Worm (Caenorhabditis elegans) whole organism, L4 larva: Measurements from ENCODE around the gene C31E10.6.

Experiments used
- D1046.2 ChIP-seq: fragments of 200-800 bp; sonication (Bioruptor generic); IDR thresholded peaks from 2 replicates; pipeline ENCODE4 v1.3.6; 2022; ENCODE audit warnings: missing genetic modification characterization, missing compliant biosample characterization
- F44E2.7 ChIP-seq: fragments of 200-800 bp; sonication (Bioruptor generic); IDR thresholded peaks from 2 replicates; pipeline ENCODE4 v2.1.2; 2022; ENCODE audit warnings: missing genetic modification characterization, missing compliant biosample characterization
- F49E8.2 ChIP-seq: sonication (generic microtip); optimal IDR thresholded peaks from 2 replicates; lab custom pipeline; 2016; ENCODE audit warnings: missing compliant biosample characterization, mild to moderate bottlenecking, missing genetic modification characterization, borderline replicate concordance
- Y105C5A.15 ChIP-seq: fragments of 200-800 bp; sonication (Bioruptor generic); IDR thresholded peaks from 2 replicates; pipeline ENCODE4 v1.3.6; 2022; ENCODE audit warnings: missing genetic modification characterization, missing compliant biosample characterization
- Y48G9A.11 ChIP-seq: fragments of 200-800 bp; sonication (Bioruptor generic); IDR thresholded peaks from 2 replicates; pipeline ENCODE4 v1.3.6; 2022; ENCODE audit warnings: missing genetic modification reagents, missing genetic modification characterization, missing compliant biosample characterization
- Y5F2A.4 ChIP-seq: fragments of 200-800 bp; sonication (Bioruptor generic); optimal IDR thresholded peaks from 2 replicates; lab custom pipeline; 2018; ENCODE audit warnings: mild to moderate bottlenecking, missing genetic modification characterization, missing compliant biosample characterization
- Y75B8A.6 ChIP-seq: fragments of 200-800 bp; sonication (Bioruptor generic); IDR thresholded peaks from 2 replicates; pipeline ENCODE4 v1.3.6; 2022; ENCODE audit warnings: missing genetic modification reagents, missing genetic modification characterization, missing compliant biosample characterization
- ZK337.2 ChIP-seq: fragments of 200-800 bp; sonication (Bioruptor generic); IDR thresholded peaks from 2 replicates; pipeline ENCODE4 v1.3.6; 2022; ENCODE audit warnings: missing genetic modification reagents, missing genetic modification characterization, missing compliant biosample characterization
- aha-1 ChIP-seq: fragments of 150-350 bp; peaks from one replicate; lab custom pipeline; 2014; ENCODE audit warnings: missing biosample characterization, missing genetic modification characterization
- ama-1 ChIP-seq: fragments of 150-350 bp; optimal IDR thresholded peaks from 2 replicates; lab custom pipeline; 2014; ENCODE audit warnings: inconsistent platforms, mixed read lengths
- ceh-44 ChIP-seq: fragments of 200-800 bp; sonication (Bioruptor generic); IDR thresholded peaks from 2 replicates; pipeline ENCODE4 v1.3.6; 2022; ENCODE audit warnings: missing genetic modification reagents, missing genetic modification characterization, missing compliant biosample characterization
- ceh-62 ChIP-seq: sonication (generic microtip); optimal IDR thresholded peaks from 2 replicates; lab custom pipeline; 2017; ENCODE audit warnings: missing biosample characterization, missing genetic modification characterization
- ceh-82 ChIP-seq: sonication (generic microtip); optimal IDR thresholded peaks from 2 replicates; lab custom pipeline; 2017; ENCODE audit warnings: missing biosample characterization, missing genetic modification characterization
- ces-1 ChIP-seq: fragments of 150-350 bp; sonication (generic microtip); optimal IDR thresholded peaks from 4 replicates; lab custom pipeline; 2014; ENCODE audit warnings: missing biosample characterization, missing genetic modification reagents, missing genetic modification characterization
- cey-2 ChIP-seq: sonication (generic microtip); optimal IDR thresholded peaks from 3 replicates; lab custom pipeline; 2017; ENCODE audit warnings: missing genetic modification characterization, mild to moderate bottlenecking, missing compliant biosample characterization, antibody characterized with exemption, borderline replicate concordance; ENCODE audit not compliant: insufficient read depth
- daf-16 ChIP-seq, 3 experiments: sonication (generic microtip); optimal IDR thresholded peaks; 2 replicates each; lab custom pipeline; 2016 to 2017; ENCODE audit warnings: missing genetic modification characterization in 3 of 3, missing genetic modification reagents in 3 of 3, mild to moderate bottlenecking in 2 of 3, missing compliant biosample characterization in 2 of 3, missing biosample characterization in 1 of 3, moderate library complexity in 1 of 3
- daf-8 ChIP-seq: fragments of 200-800 bp; sonication (Bioruptor generic); IDR thresholded peaks from 2 replicates; pipeline ENCODE4 v1.3.6; 2022; ENCODE audit warnings: missing genetic modification characterization, missing compliant biosample characterization
- dmd-6 ChIP-seq: fragments of 200-800 bp; sonication (Bioruptor generic); IDR thresholded peaks from 2 replicates; pipeline ENCODE4 v1.3.6; 2022; ENCODE audit warnings: missing genetic modification reagents, missing genetic modification characterization, missing compliant biosample characterization
- dmd-8 ChIP-seq: fragments of 200-800 bp; sonication (Bioruptor generic); IDR thresholded peaks from 2 replicates; pipeline ENCODE4 v1.3.6; 2022; ENCODE audit warnings: missing genetic modification characterization, missing compliant biosample characterization
- dmd-9 ChIP-seq: fragments of 200-800 bp; sonication (Bioruptor generic); IDR thresholded peaks from 2 replicates; pipeline ENCODE4 v1.3.6; 2022; ENCODE audit warnings: missing genetic modification reagents, missing genetic modification characterization, missing compliant biosample characterization
- egl-27 ChIP-seq: sonication (generic microtip); optimal IDR thresholded peaks from 3 replicates; lab custom pipeline; 2017; ENCODE audit warnings: missing biosample characterization, missing genetic modification reagents, missing genetic modification characterization
- egl-43 ChIP-seq: fragments of 200-800 bp; sonication (Bioruptor generic); IDR thresholded peaks from 2 replicates; pipeline ENCODE4 v1.3.6; 2022; ENCODE audit warnings: missing genetic modification reagents, missing genetic modification characterization, missing compliant biosample characterization
- fos-1 ChIP-seq: fragments of 150-350 bp; optimal IDR thresholded peaks from 2 replicates; lab custom pipeline; 2014; ENCODE audit warnings: missing biosample characterization, missing genetic modification characterization
- hif-1 ChIP-seq, 2 experiments: sonication (generic microtip); optimal IDR thresholded peaks; 2 replicates each; lab custom pipeline; 2016 to 2017; ENCODE audit warnings: missing compliant biosample characterization in 2 of 2, missing genetic modification characterization in 2 of 2, missing genetic modification reagents in 2 of 2, missing genotype in 2 of 2, mild to moderate bottlenecking in 1 of 2
- hlh-11 ChIP-seq: fragments of 200-800 bp; sonication (Bioruptor generic); optimal IDR thresholded peaks from 2 replicates; lab custom pipeline; 2018; ENCODE audit warnings: mild to moderate bottlenecking, missing genetic modification characterization, missing compliant biosample characterization
- hlh-30 ChIP-seq: sonication (generic microtip); optimal IDR thresholded peaks from 2 replicates; lab custom pipeline; 2017; ENCODE audit warnings: antibody characterized with exemption, mild to moderate bottlenecking, missing genetic modification characterization, missing compliant biosample characterization; ENCODE audit not compliant: insufficient read depth
- lin-15B ChIP-seq: fragments of 150-350 bp; sonication (generic microtip); optimal IDR thresholded peaks from 3 replicates; lab custom pipeline; 2014; ENCODE audit warnings: missing biosample characterization, missing genetic modification characterization
- lin-39 ChIP-seq: fragments of 150-350 bp; optimal IDR thresholded peaks from 2 replicates; lab custom pipeline; 2014; ENCODE audit warnings: missing biosample characterization, missing genetic modification reagents, missing genetic modification characterization
- lir-3 ChIP-seq: sonication (generic microtip); optimal IDR thresholded peaks from 2 replicates; lab custom pipeline; 2016; ENCODE audit warnings: mild to moderate bottlenecking, missing genetic modification characterization, missing compliant biosample characterization
- lsy-2 ChIP-seq, 2 experiments: fragments of 150-350 bp in 1 of 2; sonication (generic microtip) in 1 of 2; optimal IDR thresholded peaks; 2 replicates each; lab custom pipeline; 2014 to 2017; ENCODE audit warnings: missing biosample characterization in 2 of 2, missing genetic modification characterization in 2 of 2
- mes-2 ChIP-seq: sonication (generic microtip); optimal IDR thresholded peaks from 2 replicates; lab custom pipeline; 2016; ENCODE audit warnings: missing genotype, mild to moderate bottlenecking, missing genetic modification characterization, missing compliant biosample characterization; ENCODE audit not compliant: poor library complexity, severe bottlenecking
- mxl-3 ChIP-seq: fragments of 200-800 bp; sonication (Bioruptor generic); optimal IDR thresholded peaks from 2 replicates; lab custom pipeline; 2018; ENCODE audit warnings: mild to moderate bottlenecking, missing genetic modification characterization, missing compliant biosample characterization
- nhr-11 ChIP-seq: fragments of 150-350 bp; optimal IDR thresholded peaks from 2 replicates; lab custom pipeline; 2014; ENCODE audit warnings: missing biosample characterization, missing genetic modification characterization
- nhr-111 ChIP-seq: fragments of 200-800 bp; sonication (Bioruptor generic); optimal IDR thresholded peaks from 2 replicates; lab custom pipeline; 2018; ENCODE audit warnings: mild to moderate bottlenecking, missing genetic modification characterization, missing compliant biosample characterization
- nhr-237 ChIP-seq: sonication (generic microtip); optimal IDR thresholded peaks from 2 replicates; lab custom pipeline; 2017; ENCODE audit warnings: missing biosample characterization, missing genetic modification characterization
- nhr-28 ChIP-seq: fragments of 150-350 bp; optimal IDR thresholded peaks from 2 replicates; lab custom pipeline; 2014; ENCODE audit warnings: missing biosample characterization, missing genetic modification characterization
- nhr-42 ChIP-seq: fragments of 200-800 bp; sonication (Bioruptor generic); IDR thresholded peaks from 2 replicates; pipeline ENCODE4 v1.3.6; 2022; ENCODE audit warnings: missing genetic modification characterization, missing compliant biosample characterization
- nhr-48 ChIP-seq: sonication (generic microtip); optimal IDR thresholded peaks from 2 replicates; lab custom pipeline; 2016; ENCODE audit warnings: mild to moderate bottlenecking, missing genetic modification characterization, missing compliant biosample characterization
- nhr-77 ChIP-seq: fragments of 150-350 bp; optimal IDR thresholded peaks from 2 replicates; lab custom pipeline; 2014; ENCODE audit warnings: missing biosample characterization, missing genetic modification characterization
- php-3 ChIP-seq: fragments of 200-800 bp; sonication (Bioruptor generic); IDR thresholded peaks from 2 replicates; pipeline ENCODE4 v1.3.6; 2022; ENCODE audit warnings: missing genetic modification reagents, missing genetic modification characterization, missing compliant biosample characterization
- sdz-12 ChIP-seq: fragments of 200-800 bp; sonication (Bioruptor generic); optimal IDR thresholded peaks from 2 replicates; lab custom pipeline; 2018; ENCODE audit warnings: mild to moderate bottlenecking, missing genetic modification characterization, missing compliant biosample characterization
- set-16 ChIP-seq: fragments of 200-800 bp; sonication (Bioruptor generic); IDR thresholded peaks from 2 replicates; pipeline ENCODE4 v1.3.6; 2022; ENCODE audit warnings: missing genetic modification reagents, missing genetic modification characterization, missing compliant biosample characterization
- tag-97 ChIP-seq: fragments of 200-800 bp; sonication (Bioruptor generic); IDR thresholded peaks from 2 replicates; pipeline ENCODE4 v1.3.6; 2022; ENCODE audit warnings: missing genetic modification characterization, missing compliant biosample characterization
- tra-1 ChIP-seq: fragments of 200-800 bp; sonication (Bioruptor generic); IDR thresholded peaks from 2 replicates; pipeline ENCODE4 v1.3.6; 2022; ENCODE audit warnings: missing genetic modification reagents, missing genetic modification characterization, missing compliant biosample characterization
- vab-7 ChIP-seq: fragments of 200-800 bp; sonication (Bioruptor generic); IDR thresholded peaks from 2 replicates; pipeline ENCODE4 v1.3.6; 2022; ENCODE audit warnings: missing genetic modification reagents, missing genetic modification characterization, missing compliant biosample characterization
- zag-1 ChIP-seq: fragments of 150-350 bp; optimal IDR thresholded peaks from 2 replicates; lab custom pipeline; 2014; ENCODE audit warnings: missing biosample characterization, missing genetic modification characterization
- zfp-3 ChIP-seq: fragments of 200-800 bp; sonication (Bioruptor generic); conservative IDR thresholded peaks from 2 replicates; pipeline ENCODE4 v1.3.6; 2022; ENCODE audit warnings: missing genetic modification reagents, missing genetic modification characterization, missing compliant biosample characterization
- zip-11 ChIP-seq: fragments of 200-800 bp; sonication (Bioruptor generic); IDR thresholded peaks from 2 replicates; pipeline ENCODE4 v1.3.6; 2022; ENCODE audit warnings: missing genetic modification characterization, missing compliant biosample characterization
- ztf-11 ChIP-seq: fragments of 150-350 bp; optimal IDR thresholded peaks from 2 replicates; lab custom pipeline; 2014; ENCODE audit warnings: missing biosample characterization, missing genetic modification characterization
- ztf-7 ChIP-seq: fragments of 150-350 bp; optimal IDR thresholded peaks from 2 replicates; lab custom pipeline; 2014; ENCODE audit warnings: missing biosample characterization, missing genetic modification characterization

The C31E10.6 gene

ce11 chrX:13974448-13975071 is 21.6 kb upstream of the C31E10.6 start (continued):
- TF ChIP-seq ZK337.2 (GFP tag; lab: Robert Waterston, UW) (no peak), php-3 (GFP tag; lab: Robert Waterston, UW) (peak; percentile 54; the same call in 1 of the 2 replicates), tag-97 (no peak), lin-39 (tag; lab: Kevin White, UChicago) (no peak), Y75B8A.6 (no peak), zfp-3 (no peak), nhr-48 (tag; lab: Kevin White, UChicago) (peak; percentile 85), mes-2 (no peak), ama-1 (no peak), cey-2 (no peak), hlh-11 (tag; lab: Kevin White, UChicago) (peak; percentile 68), hlh-30 (peak; percentile 37), nhr-237 (tag; lab: Kevin White, UChicago) (no peak), mxl-3 (peak; percentile 32), sdz-12 (GFP tag; lab: Kevin White, UChicago) (no peak), zip-11 (GFP tag; lab: Robert Waterston, UW) (no peak), nhr-77 (tag; lab: Kevin White, UChicago) (peak; percentile 55), Y5F2A.4 (GFP tag; lab: Kevin White, UChicago) (no peak), dmd-9 (no peak), nhr-111 (GFP tag; lab: Kevin White, UChicago) (no peak), ztf-7 (tag; lab: Kevin White, UChicago) (peak; percentile 19), lin-15B (no peak), nhr-11 (no peak), F44E2.7 (GFP tag; lab: Robert Waterston, UW) (no peak), egl-27 (no peak), ztf-11 (tag; lab: Kevin White, UChicago) (no peak), ces-1 (no peak), Y105C5A.15 (GFP tag; lab: Robert Waterston, UW) (no peak), F49E8.2 (tag; lab: Kevin White, UChicago) (no peak), ceh-62 (tag; lab: Kevin White, UChicago) (no peak), D1046.2 (GFP tag; lab: Robert Waterston, UW) (no peak)

- TF ChIP-seq vab-7 (GFP tag; lab: Robert Waterston, UW) (no peak), egl-43 (GFP tag; lab: Robert Waterston, UW) (no peak), ceh-82 (tag; lab: Kevin White, UChicago) (no peak), tra-1 (GFP tag; lab: Robert Waterston, UW) (0 out of 2 replicates have a peak, but pooled peaks have one; percentile 30), set-16 (GFP tag; lab: Robert Waterston, UW) (no peak), daf-8 (no peak), nhr-77 (tag; lab: Kevin White, UChicago) (no peak), aha-1 (tag; lab: Kevin White, UChicago) (peak; percentile 97), lir-3 (tag; lab: Kevin White, UChicago) (no peak), dmd-8 (GFP tag; lab: Robert Waterston, UW) (no peak), hif-1 (tag; optimal IDR thresholded peaks at IDR 0.05; lab: Kevin White, UChicago) (peak in 1 of 2 experiments; percentile 15), mxl-3 (peak; percentile 58), zag-1 (tag; lab: Kevin White, UChicago) (no peak), nhr-11 (peak; percentile 53), fos-1 (tag; lab: Kevin White, UChicago) (no peak), hlh-30 (peak; percentile 83), lin-15B (no peak), daf-16 (GFP tag; optimal IDR thresholded peaks at IDR 0.05; lab: Kevin White, UChicago) (peak in 1 of 2 experiments; percentile 94), daf-16 (tag; optimal IDR thresholded peaks at IDR 0.05; lab: Kevin White, UChicago) (no peak), Y48G9A.11 (GFP tag; lab: Robert Waterston, UW) (no peak), D1046.2 (GFP tag; lab: Robert Waterston, UW) (no peak), lsy-2 (tag; optimal IDR thresholded peaks at IDR 0.05; lab: Kevin White, UChicago) (peak in 1 of 2 experiments; percentile 48), hlh-11 (tag; lab: Kevin White, UChicago) (peak; percentile 80), F49E8.2 (tag; lab: Kevin White, UChicago) (no peak), dmd-6 (GFP tag; lab: Robert Waterston, UW) (peak; percentile 41), nhr-42 (GFP tag; lab: Robert Waterston, UW) (no peak), nhr-28 (peak; percentile 79), ceh-44 (GFP tag; lab: Robert Waterston, UW) (no peak)
Observed at ce11 chrX:13975314-13975713, 20.8 kb upstream of the C31E10.6 start, which contains the start of gene F48F7.5. Gene F48F7.5, plus strand, starts transcription at chrX:13975653.
